Worm (Caenorhabditis elegans): ENCODE measurements around the gene C08H9.15.

- TF ChIP-seq C38D4.7 (GFP tag; optimal IDR thresholded peaks at IDR 0.05) = no peak
- TF ChIP-seq ceh-14 (tag; optimal IDR thresholded peaks at IDR 0.05) = no peak
- no peak for TF ChIP-seq dmd-4 (tag; optimal IDR thresholded peaks at IDR 0.05; ENCODE audit: borderline replicate concordance)
- no peak for TF ChIP-seq tbx-7 (tag; optimal IDR thresholded peaks at IDR 0.05)
- no peak for TF ChIP-seq ama-1 (optimal IDR thresholded peaks at IDR 0.05)
- no peak for TF ChIP-seq zip-5 (tag; optimal IDR thresholded peaks at IDR 0.05)
- TF ChIP-seq pha-4 (tag; optimal IDR thresholded peaks at IDR 0.05) = no peak
Observed at ce11 chrII:9879815-9880214, 1.2 kb upstream of the C08H9.15 start.
